Worm (Caenorhabditis elegans) whole organism, L4 larva: ENCODE results near the gene ttr-28.

ENCODE experiments used
- F10B5.3 ChIP-seq: sonication (generic microtip); optimal IDR thresholded peaks from 2 replicates; lab custom pipeline; 2016; ENCODE audit warnings: mild to moderate bottlenecking, missing genetic modification characterization, missing compliant biosample characterization
- T20F7.1 ChIP-seq: fragments of 200-800 bp; sonication (Bioruptor generic); optimal IDR thresholded peaks from 2 replicates; lab custom pipeline; 2018; ENCODE audit warnings: mild to moderate bottlenecking, missing genetic modification characterization, missing compliant biosample characterization
- Y48G9A.11 ChIP-seq: fragments of 200-800 bp; sonication (Bioruptor generic); IDR thresholded peaks from 2 replicates; pipeline ENCODE4 v1.3.6; 2022; ENCODE audit warnings: missing genetic modification reagents, missing genetic modification characterization, missing compliant biosample characterization
- Y5F2A.4 ChIP-seq: fragments of 200-800 bp; sonication (Bioruptor generic); optimal IDR thresholded peaks from 2 replicates; lab custom pipeline; 2018; ENCODE audit warnings: mild to moderate bottlenecking, missing genetic modification characterization, missing compliant biosample characterization
- aha-1 ChIP-seq: fragments of 150-350 bp; peaks from one replicate; lab custom pipeline; 2014; ENCODE audit warnings: missing biosample characterization, missing genetic modification characterization
- arid-1 ChIP-seq: fragments of 200-800 bp; sonication (Bioruptor generic); conservative IDR thresholded peaks from 2 replicates; pipeline ENCODE4 v1.3.6; 2022; ENCODE audit warnings: missing genetic modification reagents, missing genetic modification characterization, missing compliant biosample characterization
- ceh-20 ChIP-seq: fragments of 200-800 bp; sonication (Bioruptor generic); IDR thresholded peaks from 2 replicates; pipeline ENCODE4 v1.3.6; 2022; ENCODE audit warnings: missing genetic modification reagents, missing genetic modification characterization, missing compliant biosample characterization
- ceh-28 ChIP-seq: fragments of 150-350 bp; optimal IDR thresholded peaks from 2 replicates; lab custom pipeline; 2014; ENCODE audit warnings: missing biosample characterization, missing genetic modification reagents, missing genetic modification characterization
- ceh-44 ChIP-seq: fragments of 200-800 bp; sonication (Bioruptor generic); IDR thresholded peaks from 2 replicates; pipeline ENCODE4 v1.3.6; 2022; ENCODE audit warnings: missing genetic modification reagents, missing genetic modification characterization, missing compliant biosample characterization
- ceh-82 ChIP-seq: sonication (generic microtip); optimal IDR thresholded peaks from 2 replicates; lab custom pipeline; 2017; ENCODE audit warnings: missing biosample characterization, missing genetic modification characterization
- ces-1 ChIP-seq: fragments of 150-350 bp; sonication (generic microtip); optimal IDR thresholded peaks from 4 replicates; lab custom pipeline; 2014; ENCODE audit warnings: missing biosample characterization, missing genetic modification reagents, missing genetic modification characterization
- daf-16 ChIP-seq, 3 experiments: sonication (generic microtip); optimal IDR thresholded peaks; 2 replicates each; lab custom pipeline; 2016 to 2017; ENCODE audit warnings: missing genetic modification characterization in 3 of 3, missing genetic modification reagents in 3 of 3, mild to moderate bottlenecking in 2 of 3, missing compliant biosample characterization in 2 of 3, missing biosample characterization in 1 of 3, moderate library complexity in 1 of 3
- dpl-1 ChIP-seq: fragments of 150-350 bp; optimal IDR thresholded peaks from 2 replicates; lab custom pipeline; 2014; ENCODE audit warnings: missing biosample characterization, missing genetic modification reagents, missing genetic modification characterization
- duxl-1 ChIP-seq: sonication (generic microtip); optimal IDR thresholded peaks from 2 replicates; lab custom pipeline; 2016; ENCODE audit warnings: mild to moderate bottlenecking, missing genetic modification characterization, moderate library complexity, missing compliant biosample characterization; ENCODE audit not compliant: poor library complexity
- dve-1 ChIP-seq: sonication (generic microtip); optimal IDR thresholded peaks from 2 replicates; lab custom pipeline; 2017; ENCODE audit warnings: antibody characterized with exemption, mild to moderate bottlenecking, missing genetic modification characterization, missing compliant biosample characterization; ENCODE audit not compliant: insufficient read depth
- egl-27 ChIP-seq: sonication (generic microtip); optimal IDR thresholded peaks from 3 replicates; lab custom pipeline; 2017; ENCODE audit warnings: missing biosample characterization, missing genetic modification reagents, missing genetic modification characterization
- egl-43 ChIP-seq: fragments of 200-800 bp; sonication (Bioruptor generic); IDR thresholded peaks from 2 replicates; pipeline ENCODE4 v1.3.6; 2022; ENCODE audit warnings: missing genetic modification reagents, missing genetic modification characterization, missing compliant biosample characterization
- hif-1 ChIP-seq, 2 experiments: sonication (generic microtip); optimal IDR thresholded peaks; 2 replicates each; lab custom pipeline; 2016 to 2017; ENCODE audit warnings: missing compliant biosample characterization in 2 of 2, missing genetic modification characterization in 2 of 2, missing genetic modification reagents in 2 of 2, missing genotype in 2 of 2, mild to moderate bottlenecking in 1 of 2
- hlh-30 ChIP-seq: sonication (generic microtip); optimal IDR thresholded peaks from 2 replicates; lab custom pipeline; 2017; ENCODE audit warnings: antibody characterized with exemption, mild to moderate bottlenecking, missing genetic modification characterization, missing compliant biosample characterization; ENCODE audit not compliant: insufficient read depth
- lir-3 ChIP-seq: sonication (generic microtip); optimal IDR thresholded peaks from 2 replicates; lab custom pipeline; 2016; ENCODE audit warnings: mild to moderate bottlenecking, missing genetic modification characterization, missing compliant biosample characterization
- lsy-2 ChIP-seq, 2 experiments: fragments of 150-350 bp in 1 of 2; sonication (generic microtip) in 1 of 2; optimal IDR thresholded peaks; 2 replicates each; lab custom pipeline; 2014 to 2017; ENCODE audit warnings: missing biosample characterization in 2 of 2, missing genetic modification characterization in 2 of 2
- madf-5 ChIP-seq, 2 experiments: fragments of 200-800 bp; sonication (Bioruptor generic); IDR thresholded peaks; 2 replicates each; pipeline ENCODE4 v1.3.6; 2022; ENCODE audit warnings: missing compliant biosample characterization in 2 of 2, missing genetic modification characterization in 2 of 2
- mdl-1 ChIP-seq, 2 experiments: fragments of 150-350 bp in 1 of 2; sonication (generic microtip) in 1 of 2; optimal IDR thresholded peaks; 2 replicates each; lab custom pipeline; 2014 to 2017; ENCODE audit warnings: missing biosample characterization in 2 of 2, missing genetic modification characterization in 2 of 2
- mes-2 ChIP-seq: sonication (generic microtip); optimal IDR thresholded peaks from 2 replicates; lab custom pipeline; 2016; ENCODE audit warnings: missing genotype, mild to moderate bottlenecking, missing genetic modification characterization, missing compliant biosample characterization; ENCODE audit not compliant: poor library complexity, severe bottlenecking
- mxl-3 ChIP-seq: fragments of 200-800 bp; sonication (Bioruptor generic); optimal IDR thresholded peaks from 2 replicates; lab custom pipeline; 2018; ENCODE audit warnings: mild to moderate bottlenecking, missing genetic modification characterization, missing compliant biosample characterization
- nhr-10 ChIP-seq: fragments of 150-350 bp; optimal IDR thresholded peaks from 2 replicates; lab custom pipeline; 2014; ENCODE audit warnings: missing biosample characterization, missing genetic modification characterization
- nhr-102 ChIP-seq: sonication (generic microtip); optimal IDR thresholded peaks from 2 replicates; lab custom pipeline; 2016; ENCODE audit warnings: mild to moderate bottlenecking, missing genetic modification characterization, moderate library complexity, missing compliant biosample characterization
- nhr-28 ChIP-seq: fragments of 150-350 bp; optimal IDR thresholded peaks from 2 replicates; lab custom pipeline; 2014; ENCODE audit warnings: missing biosample characterization, missing genetic modification characterization
- nhr-41 ChIP-seq: fragments of 200-800 bp; sonication (Bioruptor generic); IDR thresholded peaks from 2 replicates; pipeline ENCODE4 v1.3.6; 2022; ENCODE audit warnings: missing genetic modification reagents, missing genetic modification characterization, missing compliant biosample characterization
- nhr-6 ChIP-seq: fragments of 150-350 bp; optimal IDR thresholded peaks from 2 replicates; lab custom pipeline; 2014; ENCODE audit warnings: missing biosample characterization, missing genetic modification characterization
- pha-4 ChIP-seq, 2 experiments: fragments of 150-350 bp in 1 of 2; fragments of 200-800 bp in 1 of 2; sonication (Bioruptor generic) in 1 of 2; IDR thresholded peaks in 1 of 2; optimal IDR thresholded peaks in 1 of 2; 2 replicates each; pipeline versions ENCODE4 v1.3.6 to Lab custom; 2014 to 2022; ENCODE audit warnings: missing genetic modification characterization in 2 of 2, missing genetic modification reagents in 2 of 2, missing biosample characterization in 1 of 2, missing compliant biosample characterization in 1 of 2
- rbr-2 ChIP-seq: sonication (generic microtip); optimal IDR thresholded peaks from 2 replicates; lab custom pipeline; 2016; ENCODE audit warnings: missing genotype, missing genetic modification characterization, missing compliant biosample characterization
- set-16 ChIP-seq: fragments of 200-800 bp; sonication (Bioruptor generic); IDR thresholded peaks from 2 replicates; pipeline ENCODE4 v1.3.6; 2022; ENCODE audit warnings: missing genetic modification reagents, missing genetic modification characterization, missing compliant biosample characterization
- skn-1 ChIP-seq: fragments of 150-350 bp; optimal IDR thresholded peaks from 2 replicates; lab custom pipeline; 2014; ENCODE audit warnings: missing biosample characterization, missing genetic modification characterization
- tag-97 ChIP-seq: fragments of 200-800 bp; sonication (Bioruptor generic); IDR thresholded peaks from 2 replicates; pipeline ENCODE4 v1.3.6; 2022; ENCODE audit warnings: missing genetic modification characterization, missing compliant biosample characterization
- unc-62 ChIP-seq, 3 experiments: fragments of 150-350 bp in 1 of 3; sonication (generic microtip); optimal IDR thresholded peaks in 2 of 3; peaks in 1 of 3; 1 replicate in 1 of 3; 2 replicates in 2 of 3; lab custom pipeline; 2014 to 2017; ENCODE audit warnings: missing biosample characterization in 3 of 3, missing genetic modification characterization in 3 of 3, missing genetic modification reagents in 3 of 3, missing genotype in 1 of 3
- zfp-2 ChIP-seq: sonication (generic microtip); optimal IDR thresholded peaks from 2 replicates; lab custom pipeline; 2016; ENCODE audit warnings: mild to moderate bottlenecking, missing genetic modification characterization, missing compliant biosample characterization

Gene ttr-28

DNA sequence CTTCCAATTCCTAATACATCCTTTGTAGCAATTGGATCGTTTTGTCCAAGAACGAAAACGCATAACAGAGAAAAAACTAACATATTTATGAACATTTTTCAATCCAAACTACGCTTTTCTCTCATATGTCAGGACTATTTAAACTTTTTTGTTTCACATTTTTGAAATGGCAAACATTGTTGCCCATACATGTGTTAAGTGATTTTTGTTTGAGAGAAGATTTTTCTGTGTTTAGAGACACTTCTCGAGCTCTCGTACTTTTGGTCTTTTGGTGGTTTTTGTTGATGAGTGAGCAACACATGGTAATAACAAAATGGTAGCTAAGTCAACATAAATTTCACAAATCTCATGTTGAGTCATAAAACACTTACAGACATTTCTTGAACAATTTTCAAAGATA is at the start of gene ttr-28:
TSS of gene ttr-28 (minus strand) at position 101 of the 400 bp plus-strand sequence.
- TF ChIP-seq Y5F2A.4 = no peak
- TF ChIP-seq unc-62 (GFP tag; optimal IDR thresholded peaks at IDR 0.05 in 1 of 2; lab: Kevin White, UChicago) = peak in 1 of 2 experiments; percentile 79
- no peak for TF ChIP-seq unc-62 (tag; optimal IDR thresholded peaks at IDR 0.05; lab: Kevin White, UChicago)

DNA sequence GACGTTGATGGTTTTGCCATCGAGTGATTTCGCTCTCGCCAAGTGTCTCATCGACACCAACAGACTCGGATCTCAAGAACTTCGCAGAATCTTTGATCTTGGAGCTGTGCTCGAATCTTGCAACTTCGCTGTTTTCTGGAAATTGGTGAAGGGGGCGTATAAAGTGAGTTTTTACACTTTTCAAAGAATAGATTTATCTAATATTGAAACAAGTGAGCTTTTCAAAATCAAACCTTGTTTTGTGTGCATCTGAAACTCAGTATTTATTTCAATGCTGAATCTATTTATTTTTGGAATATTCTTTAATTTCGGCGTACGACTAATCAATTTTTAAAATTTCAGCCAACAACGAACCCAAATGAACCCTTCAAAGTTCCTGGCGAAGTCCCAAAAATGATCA is 49.3 kb upstream of the ttr-28 start:
- TF ChIP-seq pha-4 (GFP tag; IDR thresholded peaks at IDR 0.05; lab: Robert Waterston, UW) = no peak
- no peak for TF ChIP-seq pha-4 (tag; optimal IDR thresholded peaks at IDR 0.05; lab: Kevin White, UChicago)
- no peak for TF ChIP-seq set-16 (GFP tag; lab: Robert Waterston, UW)
- TF ChIP-seq arid-1 (GFP tag; lab: Robert Waterston, UW) = no peak
- no peak for TF ChIP-seq duxl-1
- TF ChIP-seq nhr-41 = no peak
- TF ChIP-seq T20F7.1 (GFP tag; lab: Kevin White, UChicago) = no peak
- TF ChIP-seq unc-62 (GFP tag; optimal IDR thresholded peaks at IDR 0.05 in 1 of 2; lab: Kevin White, UChicago) = peak in 1 of 2 experiments; percentile 77
- TF ChIP-seq unc-62 (tag; optimal IDR thresholded peaks at IDR 0.05; lab: Kevin White, UChicago) = no peak
- no peak for TF ChIP-seq skn-1
- peak; percentile 76 for TF ChIP-seq aha-1 (tag; lab: Kevin White, UChicago)

DNA sequence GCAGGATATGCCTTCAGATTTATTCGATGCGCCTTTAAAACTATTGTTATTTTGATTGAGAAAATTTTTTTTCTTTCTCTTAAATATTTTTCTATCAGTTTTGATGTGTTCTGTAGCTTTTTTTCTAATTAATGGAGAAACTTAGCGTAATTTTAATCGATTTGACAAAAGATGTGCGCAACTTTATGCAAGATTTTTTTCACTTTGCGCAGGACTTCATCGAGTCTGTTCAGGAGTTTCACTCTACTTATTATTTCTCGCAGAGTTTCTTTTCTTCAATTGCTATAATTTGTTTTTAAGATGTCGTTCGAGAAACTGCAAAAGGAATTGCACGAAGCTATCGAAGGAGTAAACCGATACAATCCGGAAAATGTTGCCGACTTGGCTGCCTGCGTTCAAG is 48.7 kb upstream of the ttr-28 start, which contains the start of gene eif-3.K:
TSS of gene eif-3.K (plus strand) at position 301 of the 400 bp plus-strand sequence.
- TF ChIP-seq ceh-28 (tag; lab: Kevin White, UChicago) (no peak), unc-62 (GFP tag; optimal IDR thresholded peaks at IDR 0.05 in 1 of 2; lab: Kevin White, UChicago) (peak in 1 of 2 experiments; percentile 24), unc-62 (tag; optimal IDR thresholded peaks at IDR 0.05; lab: Kevin White, UChicago) (no peak)

DNA sequence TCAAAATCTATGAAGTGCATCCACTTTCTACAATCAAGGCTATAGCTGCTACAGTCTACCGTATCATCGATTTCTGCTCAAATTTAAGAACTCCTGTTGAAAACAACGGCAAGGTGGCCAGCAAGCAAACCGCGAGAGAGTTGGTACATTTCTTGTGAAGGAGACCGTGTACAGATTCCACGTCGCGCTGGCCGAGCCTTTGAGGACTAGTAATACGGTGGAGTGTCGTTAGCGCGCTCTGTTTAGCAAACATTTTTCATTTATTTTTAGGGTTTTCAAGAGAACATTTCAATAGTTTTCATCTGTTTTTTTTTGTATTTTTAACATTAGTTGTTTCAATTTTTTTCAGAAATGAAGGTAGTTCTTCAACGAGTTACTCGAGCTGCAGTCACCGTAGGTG is 47.3 kb upstream of the ttr-28 start, which contains the start of gene pqn-68:
TSS of gene pqn-68 (plus strand) at position 350 of the 400 bp plus-strand sequence.
- TF ChIP-seq zfp-2 (tag; lab: Kevin White, UChicago) = no peak
- peak in 1 of 2 experiments; percentile 8 for TF ChIP-seq hif-1 (tag; optimal IDR thresholded peaks at IDR 0.05; lab: Kevin White, UChicago)
- TF ChIP-seq nhr-102 (tag; lab: Kevin White, UChicago) = no peak
- TF ChIP-seq egl-27 (tag; lab: Kevin White, UChicago) = no peak
- no peak for TF ChIP-seq arid-1 (GFP tag; lab: Robert Waterston, UW)
- no peak for TF ChIP-seq ceh-20 (GFP tag; lab: Robert Waterston, UW)
- peak in 1 of 2 experiments; percentile 55 for TF ChIP-seq lsy-2 (tag; optimal IDR thresholded peaks at IDR 0.05; lab: Kevin White, UChicago)
- TF ChIP-seq nhr-10 (tag; lab: Kevin White, UChicago) = no peak
- no peak for TF ChIP-seq daf-16 (GFP tag; optimal IDR thresholded peaks at IDR 0.05; lab: Kevin White, UChicago)
- peak; percentile 6 for TF ChIP-seq daf-16 (tag; optimal IDR thresholded peaks at IDR 0.05; lab: Kevin White, UChicago)
- TF ChIP-seq ceh-82 (tag; lab: Kevin White, UChicago) = no peak
- no peak for TF ChIP-seq Y48G9A.11 (GFP tag; lab: Robert Waterston, UW)
- TF ChIP-seq hlh-30 (tag; lab: Kevin White, UChicago) = peak; percentile 8
- TF ChIP-seq mes-2 (tag; lab: Kevin White, UChicago) = peak; percentile 85
- TF ChIP-seq aha-1 (tag; lab: Kevin White, UChicago) = peak; percentile 71
- no peak for TF ChIP-seq tag-97 (GFP tag; lab: Robert Waterston, UW)
- no peak for TF ChIP-seq nhr-28 (tag; lab: Kevin White, UChicago)
- TF ChIP-seq F10B5.3 (tag; lab: Kevin White, UChicago) = no peak
- peak; percentile 80 for TF ChIP-seq nhr-6 (tag; lab: Kevin White, UChicago)
- TF ChIP-seq T20F7.1 (GFP tag; lab: Kevin White, UChicago) = peak; percentile 92
- no peak for TF ChIP-seq lir-3 (tag; lab: Kevin White, UChicago)
- TF ChIP-seq mxl-3 = no peak
- no peak for TF ChIP-seq mdl-1 (tag; optimal IDR thresholded peaks at IDR 0.05; lab: Kevin White, UChicago)
- TF ChIP-seq dpl-1 (GFP tag; lab: Kevin White, UChicago) = peak; percentile 25
- TF ChIP-seq egl-43 = no peak
- TF ChIP-seq madf-5 (GFP tag; IDR thresholded peaks at IDR 0.05; lab: Robert Waterston, UW) = no peak
- TF ChIP-seq ces-1 (GFP tag; lab: Kevin White, UChicago) = no peak
- no peak for TF ChIP-seq rbr-2 (tag; lab: Kevin White, UChicago)
- no peak for TF ChIP-seq ceh-44 (GFP tag; lab: Robert Waterston, UW)
- TF ChIP-seq dve-1 (tag; lab: Kevin White, UChicago) = peak; percentile 17
